Worm (Caenorhabditis elegans) whole organism, mixed stage, embryonic: ENCODE results near the gene C50E3.6.

Experiments
- M03D4.4 ChIP-seq: sonication (generic microtip); optimal IDR thresholded peaks from 2 replicates; lab custom pipeline; 2017; ENCODE audit warnings: mild to moderate bottlenecking, missing genetic modification characterization, missing compliant biosample characterization
- bed-3 ChIP-seq: fragments of 200-800 bp; sonication (Bioruptor generic); optimal IDR thresholded peaks from 3 replicates; lab custom pipeline; 2018; ENCODE audit warnings: mild to moderate bottlenecking, missing genetic modification characterization, moderate library complexity, missing compliant biosample characterization
- blmp-1 ChIP-seq: fragments of 150-350 bp; optimal IDR thresholded peaks from 2 replicates; lab custom pipeline; 2014; ENCODE audit warnings: missing biosample characterization, missing genetic modification characterization
- ceh-43 ChIP-seq: fragments of 200-800 bp; sonication (Bioruptor generic); optimal IDR thresholded peaks from 2 replicates; lab custom pipeline; 2018; ENCODE audit warnings: mild to moderate bottlenecking, missing genetic modification characterization, moderate library complexity, missing compliant biosample characterization
- ceh-83 ChIP-seq: fragments of 200-800 bp; sonication (Bioruptor generic); optimal IDR thresholded peaks from 2 replicates; lab custom pipeline; 2018; ENCODE audit warnings: mild to moderate bottlenecking, missing genetic modification characterization, missing compliant biosample characterization
- cnd-1 ChIP-seq: fragments of 200-800 bp; sonication (Bioruptor generic); optimal IDR thresholded peaks from 2 replicates; lab custom pipeline; 2018; ENCODE audit warnings: mild to moderate bottlenecking, missing genetic modification characterization, missing compliant biosample characterization
- elt-1 ChIP-seq: sonication (generic microtip); optimal IDR thresholded peaks from 2 replicates; lab custom pipeline; 2017; ENCODE audit warnings: missing genetic modification characterization, mild to moderate bottlenecking, missing compliant biosample characterization, antibody characterized with exemption, moderate library complexity, borderline replicate concordance; ENCODE audit not compliant: insufficient read depth
- elt-3 ChIP-seq: fragments of 150-350 bp; optimal IDR thresholded peaks from 2 replicates; lab custom pipeline; 2014; ENCODE audit warnings: missing biosample characterization, missing genetic modification characterization
- flh-1 ChIP-seq: fragments of 200-800 bp; sonication (Bioruptor generic); optimal IDR thresholded peaks from 2 replicates; lab custom pipeline; 2018; ENCODE audit warnings: mild to moderate bottlenecking, missing genetic modification characterization, moderate library complexity, missing compliant biosample characterization
- ham-2 ChIP-seq: fragments of 200-800 bp; sonication (Bioruptor generic); optimal IDR thresholded peaks from 2 replicates; lab custom pipeline; 2018; ENCODE audit warnings: mild to moderate bottlenecking, missing genetic modification characterization, missing compliant biosample characterization
- hlh-1 ChIP-seq: fragments of 150-350 bp; optimal IDR thresholded peaks from 2 replicates; lab custom pipeline; 2014; ENCODE audit warnings: missing biosample characterization, missing genetic modification reagents, missing genetic modification characterization
- lin-13 ChIP-seq: fragments of 150-350 bp; optimal IDR thresholded peaks from 2 replicates; lab custom pipeline; 2014; ENCODE audit warnings: missing biosample characterization, missing genetic modification characterization
- lsy-2 ChIP-seq: fragments of 150-350 bp; optimal IDR thresholded peaks from 2 replicates; lab custom pipeline; 2014; ENCODE audit warnings: missing biosample characterization, missing genetic modification characterization
- mab-5 ChIP-seq: fragments of 150-350 bp; optimal IDR thresholded peaks from 2 replicates; lab custom pipeline; 2014; ENCODE audit warnings: missing biosample characterization, missing genetic modification characterization
- mep-1 ChIP-seq: fragments of 150-350 bp; optimal IDR thresholded peaks from 2 replicates; lab custom pipeline; 2017; ENCODE audit warnings: missing biosample characterization, missing genetic modification reagents, missing genetic modification characterization, inconsistent platforms
- mls-2 ChIP-seq: sonication (generic microtip); optimal IDR thresholded peaks from 2 replicates; lab custom pipeline; 2016; ENCODE audit warnings: mild to moderate bottlenecking, missing genetic modification characterization, moderate library complexity, missing compliant biosample characterization
- nhr-12 ChIP-seq: fragments of 150-350 bp; optimal IDR thresholded peaks from 2 replicates; lab custom pipeline; 2014; ENCODE audit warnings: missing biosample characterization, missing genetic modification characterization
- nhr-28 ChIP-seq: fragments of 150-350 bp; optimal IDR thresholded peaks from 2 replicates; lab custom pipeline; 2014; ENCODE audit warnings: missing biosample characterization, missing genetic modification characterization
- nhr-76 ChIP-seq: sonication (generic microtip); optimal IDR thresholded peaks from 2 replicates; lab custom pipeline; 2017; ENCODE audit warnings: missing biosample characterization, missing genetic modification characterization
- pha-4 ChIP-seq: fragments of 150-350 bp; optimal IDR thresholded peaks from 2 replicates; lab custom pipeline; 2018; ENCODE audit warnings: missing biosample characterization, missing genetic modification reagents, missing genetic modification characterization
- sem-2 ChIP-seq: fragments of 200-800 bp; sonication (Bioruptor generic); optimal IDR thresholded peaks from 2 replicates; lab custom pipeline; 2018; ENCODE audit warnings: mild to moderate bottlenecking, missing genetic modification characterization, missing compliant biosample characterization
- snpc-4 ChIP-seq: fragments of 150-350 bp; optimal IDR thresholded peaks from 2 replicates; lab custom pipeline; 2014; ENCODE audit warnings: missing biosample characterization, missing genetic modification characterization
- sptf-1 ChIP-seq: sonication (generic microtip); optimal IDR thresholded peaks from 2 replicates; lab custom pipeline; 2017; ENCODE audit warnings: mild to moderate bottlenecking, missing genetic modification characterization, moderate library complexity, missing compliant biosample characterization
- tbx-8 ChIP-seq: fragments of 200-800 bp; sonication (Bioruptor generic); optimal IDR thresholded peaks from 2 replicates; lab custom pipeline; 2018; ENCODE audit warnings: mild to moderate bottlenecking, missing genetic modification characterization, moderate library complexity, missing compliant biosample characterization
- unc-39 ChIP-seq: fragments of 150-350 bp; optimal IDR thresholded peaks from 2 replicates; lab custom pipeline; 2014; ENCODE audit warnings: missing biosample characterization, missing genetic modification characterization
- unc-62 ChIP-seq: fragments of 150-350 bp; optimal IDR thresholded peaks from 2 replicates; lab custom pipeline; 2014; ENCODE audit warnings: missing biosample characterization, missing genetic modification reagents, missing genetic modification characterization
- zip-8 ChIP-seq: fragments of 150-350 bp; optimal IDR thresholded peaks from 2 replicates; lab custom pipeline; 2014; ENCODE audit warnings: missing biosample characterization, missing genetic modification characterization
- ztf-11 ChIP-seq: fragments of 150-350 bp; optimal IDR thresholded peaks from 2 replicates; lab custom pipeline; 2014; ENCODE audit warnings: missing biosample characterization, missing genetic modification characterization

C50E3.6 gene

ce11 chrV:7604858-7605257 is 14.5 kb upstream of the C50E3.6 start, which contains the start of gene clec-213:
Gene clec-213, plus strand, starts transcription at chrV:7605158.
- no peak for TF ChIP-seq zip-8 (tag; lab: Kevin White, UChicago)
- no peak for TF ChIP-seq ztf-11 (tag; lab: Kevin White, UChicago)
- TF ChIP-seq lin-13 = no peak
- no peak for TF ChIP-seq ceh-83 (GFP tag; lab: Kevin White, UChicago)
- TF ChIP-seq nhr-76 (tag; lab: Kevin White, UChicago) = no peak
- no peak for TF ChIP-seq cnd-1 (tag; lab: Kevin White, UChicago)
- no peak for TF ChIP-seq nhr-12 (tag; lab: Kevin White, UChicago)

DNA sequence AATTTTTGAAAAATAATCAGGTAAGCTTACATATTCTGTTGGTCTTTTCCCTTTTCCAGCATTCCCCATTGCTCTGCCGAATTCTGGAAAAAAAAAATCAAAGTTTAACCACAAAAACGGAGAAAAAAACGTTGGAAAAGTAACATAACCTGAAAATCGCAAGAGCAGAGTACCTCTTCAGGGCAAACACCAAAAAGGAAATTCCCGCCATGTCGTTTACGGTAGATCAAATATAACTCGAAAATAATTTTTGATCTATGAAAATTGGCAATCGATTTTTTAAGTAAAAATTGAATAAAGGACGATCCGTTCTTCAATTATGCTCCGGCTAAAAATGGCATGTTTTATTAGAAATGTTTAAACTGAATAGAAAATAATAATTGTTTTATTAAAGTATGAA is 13.1 kb upstream of the C50E3.6 start, which contains the start of gene C50E3.11:
Gene C50E3.11, minus strand, starts transcription at position 83 of the 400 bp plus-strand sequence.
- no peak for TF ChIP-seq M03D4.4 (tag; lab: Kevin White, UChicago)
- no peak for TF ChIP-seq nhr-76 (tag; lab: Kevin White, UChicago)
- TF ChIP-seq lsy-2 = no peak
- no peak for TF ChIP-seq mab-5 (tag; lab: Kevin White, UChicago)
- TF ChIP-seq elt-1 (tag; lab: Kevin White, UChicago) = no peak

- TF ChIP-seq ztf-11 (tag; lab: Kevin White, UChicago) (no peak), blmp-1 (tag; lab: Kevin White, UChicago) (no peak), pha-4 (tag; lab: Kevin White, UChicago) (no peak), sptf-1 (tag; lab: Kevin White, UChicago) (no peak), ham-2 (GFP tag; lab: Kevin White, UChicago) (no peak)
Measured at ce11 chrV:7601443-7601842, 11.1 kb upstream of the C50E3.6 start, which contains the start of gene scl-26. Gene scl-26, minus strand, starts transcription at chrV:7601543.

DNA sequence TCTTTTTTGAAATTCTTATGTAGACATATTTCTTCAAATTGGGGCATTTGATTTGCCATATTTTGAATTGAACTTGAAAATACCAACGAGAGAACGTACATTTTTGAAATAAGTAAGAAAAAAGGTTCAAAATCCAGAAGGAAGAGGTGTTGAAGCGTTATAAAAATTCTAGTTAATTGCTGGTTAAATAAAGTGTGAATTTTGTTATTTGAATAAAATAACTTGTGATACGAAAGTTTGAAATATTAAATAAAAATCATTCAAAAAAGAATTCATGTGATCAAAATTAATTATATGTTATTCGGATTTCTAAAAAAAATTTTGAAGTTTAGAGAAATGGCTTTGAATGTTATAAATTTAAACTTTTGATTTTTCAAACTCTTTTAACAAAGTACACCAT is 9.8 kb upstream of the C50E3.6 start, which contains the start of gene C50E3.9:
Gene C50E3.9, minus strand, starts transcription at position 101 of the 400 bp plus-strand sequence.
- TF ChIP-seq flh-1 (no peak), pha-4 (tag; lab: Kevin White, UChicago) (no peak), ceh-43 (GFP tag; lab: Kevin White, UChicago) (no peak), M03D4.4 (tag; lab: Kevin White, UChicago) (no peak), sem-2 (no peak), mep-1 (tag; lab: Kevin White, UChicago) (no peak), nhr-76 (tag; lab: Kevin White, UChicago) (no peak), elt-1 (tag; lab: Kevin White, UChicago) (no peak), mls-2 (no peak), sptf-1 (tag; lab: Kevin White, UChicago) (no peak), ceh-83 (GFP tag; lab: Kevin White, UChicago) (no peak), bed-3 (GFP tag; lab: Kevin White, UChicago) (no peak), elt-3 (tag; lab: Kevin White, UChicago) (no peak), mab-5 (tag; lab: Kevin White, UChicago) (no peak), unc-39 (tag; lab: Kevin White, UChicago) (no peak), hlh-1 (tag; lab: Kevin White, UChicago) (no peak)

DNA sequence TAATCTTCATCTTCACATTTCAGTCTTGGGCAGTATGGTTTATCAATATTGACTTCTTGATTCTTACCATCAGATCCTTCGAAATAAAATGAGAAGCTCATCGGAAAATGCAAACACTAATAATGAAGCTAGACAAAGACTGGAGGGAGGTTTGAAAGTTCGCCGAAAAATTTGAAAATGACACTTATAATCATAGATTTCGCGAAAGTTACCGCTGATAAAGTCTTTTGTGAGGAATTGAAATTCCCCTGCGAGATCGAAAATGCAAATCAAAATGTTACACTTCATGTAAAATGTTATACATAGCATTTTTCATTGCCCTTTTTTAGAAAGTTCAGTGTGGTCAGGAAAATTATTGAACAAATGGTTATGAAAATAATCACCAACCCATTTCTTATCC is 7.9 kb upstream of the C50E3.6 start, which contains the start of gene C50E3.7:
Gene C50E3.7, minus strand, starts transcription at position 101 of the 400 bp plus-strand sequence.
- TF ChIP-seq mab-5 (tag; lab: Kevin White, UChicago) = no peak
- no peak for TF ChIP-seq tbx-8 (GFP tag; lab: Kevin White, UChicago)
- no peak for TF ChIP-seq pha-4 (tag; lab: Kevin White, UChicago)
- TF ChIP-seq zip-8 (tag; lab: Kevin White, UChicago) = no peak
- no peak for TF ChIP-seq nhr-12 (tag; lab: Kevin White, UChicago)
- TF ChIP-seq snpc-4 (tag; lab: Kevin White, UChicago) = no peak
- TF ChIP-seq ztf-11 (tag; lab: Kevin White, UChicago) = no peak
- TF ChIP-seq elt-1 (tag; lab: Kevin White, UChicago) = no peak
- TF ChIP-seq mls-2 = no peak
- TF ChIP-seq sptf-1 (tag; lab: Kevin White, UChicago) = no peak
- TF ChIP-seq nhr-28 (tag; lab: Kevin White, UChicago) = no peak
- no peak for TF ChIP-seq bed-3 (GFP tag; lab: Kevin White, UChicago)
- no peak for TF ChIP-seq blmp-1 (tag; lab: Kevin White, UChicago)
- TF ChIP-seq unc-62 (GFP tag; lab: Kevin White, UChicago) = no peak
- TF ChIP-seq ceh-83 (GFP tag; lab: Kevin White, UChicago) = no peak
- no peak for TF ChIP-seq lsy-2
- TF ChIP-seq nhr-76 (tag; lab: Kevin White, UChicago) = no peak
